Worm (Caenorhabditis elegans) whole organism, L1 larva: ENCODE results near the gene nep-12.

Experiments
- C04F5.9 ChIP-seq: sonication (generic microtip); optimal IDR thresholded peaks from 2 replicates; lab custom pipeline; 2016; ENCODE audit warnings: missing genetic modification characterization, missing compliant biosample characterization
- C16A3.4 ChIP-seq: fragments of 150-350 bp; optimal IDR thresholded peaks from 2 replicates; lab custom pipeline; 2014; ENCODE audit warnings: missing biosample characterization, missing genetic modification characterization
- C34B4.2 ChIP-seq: sonication (generic microtip); optimal IDR thresholded peaks from 2 replicates; lab custom pipeline; 2017; ENCODE audit warnings: mild to moderate bottlenecking, missing genetic modification characterization, missing compliant biosample characterization
- F16B12.6 ChIP-seq: fragments of 150-350 bp; optimal IDR thresholded peaks from 2 replicates; lab custom pipeline; 2014; ENCODE audit warnings: missing biosample characterization, missing genetic modification characterization
- Y116A8C.19 ChIP-seq: sonication (generic microtip); optimal IDR thresholded peaks from 2 replicates; lab custom pipeline; 2016; ENCODE audit warnings: missing compliant biosample characterization, missing genetic modification characterization, borderline replicate concordance
- aha-1 ChIP-seq: fragments of 150-350 bp; optimal IDR thresholded peaks from 2 replicates; lab custom pipeline; 2014; ENCODE audit warnings: missing biosample characterization, missing genetic modification characterization
- alr-1 ChIP-seq: fragments of 200-800 bp; sonication (Bioruptor generic); optimal IDR thresholded peaks from 2 replicates; lab custom pipeline; 2018; ENCODE audit warnings: borderline replicate concordance, mild to moderate bottlenecking, missing genetic modification characterization, missing compliant biosample characterization
- aly-2 ChIP-seq: fragments of 150-350 bp; optimal IDR thresholded peaks from 2 replicates; lab custom pipeline; 2014; ENCODE audit warnings: missing biosample characterization, missing genetic modification characterization
- ceh-63 ChIP-seq: fragments of 200-800 bp; sonication (Bioruptor generic); optimal IDR thresholded peaks from 2 replicates; lab custom pipeline; 2018; ENCODE audit warnings: mild to moderate bottlenecking, missing genetic modification characterization, missing compliant biosample characterization
- ceh-8 ChIP-seq: fragments of 200-800 bp; sonication (Bioruptor generic); optimal IDR thresholded peaks from 2 replicates; lab custom pipeline; 2018; ENCODE audit warnings: mild to moderate bottlenecking, missing genetic modification characterization, moderate library complexity, missing compliant biosample characterization
- ceh-82 ChIP-seq, 3 experiments: fragments of 150-350 bp in 1 of 3; sonication (generic microtip) in 2 of 3; optimal IDR thresholded peaks; 2 replicates each; lab custom pipeline; 2014 to 2017; ENCODE audit warnings: missing biosample characterization in 3 of 3, missing genetic modification characterization in 3 of 3
- ceh-88 ChIP-seq: fragments of 200-800 bp; sonication (Bioruptor generic); IDR thresholded peaks from 2 replicates; pipeline ENCODE4 v1.3.6; 2022; ENCODE audit warnings: missing genetic modification characterization, missing compliant biosample characterization
- ceh-90 ChIP-seq: sonication (generic microtip); optimal IDR thresholded peaks from 2 replicates; lab custom pipeline; 2016; ENCODE audit warnings: missing genetic modification characterization, missing compliant biosample characterization
- ces-1 ChIP-seq: fragments of 150-350 bp; optimal IDR thresholded peaks from 2 replicates; lab custom pipeline; 2014; ENCODE audit warnings: missing biosample characterization, missing genetic modification reagents, missing genetic modification characterization
- dpl-1 ChIP-seq, 3 experiments: fragments of 150-350 bp in 2 of 3; sonication (generic microtip) in 1 of 3; optimal IDR thresholded peaks; 2 replicates each; lab custom pipeline; 2014 to 2017; ENCODE audit warnings: missing biosample characterization in 3 of 3, missing genetic modification characterization in 3 of 3, missing genetic modification reagents in 3 of 3
- efl-1 ChIP-seq, 4 experiments: fragments of 150-350 bp; optimal IDR thresholded peaks in 3 of 4; peaks in 1 of 4; 1 replicate in 1 of 4; 2 replicates in 3 of 4; lab custom pipeline; 2014; ENCODE audit warnings: missing biosample characterization in 2 of 4, missing genetic modification characterization in 2 of 4, missing genetic modification reagents in 2 of 4
- efl-3 ChIP-seq: fragments of 200-800 bp; sonication (Bioruptor generic); optimal IDR thresholded peaks from 2 replicates; lab custom pipeline; 2018; ENCODE audit warnings: mild to moderate bottlenecking, missing genetic modification characterization, missing compliant biosample characterization
- elt-2 ChIP-seq: sonication (generic microtip); optimal IDR thresholded peaks from 2 replicates; lab custom pipeline; 2016; ENCODE audit warnings: missing genetic modification characterization, mild to moderate bottlenecking, inconsistent platforms, missing compliant biosample characterization, missing genetic modification reagents
- elt-3 ChIP-seq, 6 experiments: fragments of 150-350 bp in 1 of 6; sonication (generic microtip); optimal IDR thresholded peaks; 2 replicates each; lab custom pipeline; 2017 to 2018; ENCODE audit warnings: missing biosample characterization in 6 of 6, missing genetic modification characterization in 6 of 6, inconsistent platforms in 1 of 6
- fkh-10 ChIP-seq: sonication (generic microtip); optimal IDR thresholded peaks from 2 replicates; lab custom pipeline; 2017; ENCODE audit warnings: missing biosample characterization, missing genetic modification reagents, missing genetic modification characterization
- fkh-8 ChIP-seq: sonication (generic microtip); optimal IDR thresholded peaks from 2 replicates; lab custom pipeline; 2016; ENCODE audit warnings: mild to moderate bottlenecking, missing genetic modification characterization, missing compliant biosample characterization
- fos-1 ChIP-seq: fragments of 150-350 bp; optimal IDR thresholded peaks from 2 replicates; lab custom pipeline; 2014; ENCODE audit warnings: missing biosample characterization, missing genetic modification characterization
- grh-1 ChIP-seq: fragments of 200-800 bp; sonication (Bioruptor generic); IDR thresholded peaks from 2 replicates; pipeline ENCODE4 v1.3.6; 2022; ENCODE audit warnings: missing genetic modification reagents, missing genetic modification characterization, missing compliant biosample characterization
- hlh-17 ChIP-seq: fragments of 200-800 bp; sonication (Bioruptor generic); optimal IDR thresholded peaks from 2 replicates; lab custom pipeline; 2018; ENCODE audit warnings: missing genetic modification characterization, mild to moderate bottlenecking, missing compliant biosample characterization, moderate library complexity, borderline replicate concordance
- hlh-4 ChIP-seq: sonication (generic microtip); optimal IDR thresholded peaks from 2 replicates; lab custom pipeline; 2016; ENCODE audit warnings: mild to moderate bottlenecking, missing genetic modification characterization, missing compliant biosample characterization
- hpl-2 ChIP-seq: fragments of 150-350 bp; optimal IDR thresholded peaks from 2 replicates; lab custom pipeline; 2014; ENCODE audit warnings: missing biosample characterization, missing genetic modification reagents, missing genetic modification characterization
- irx-1 ChIP-seq: sonication (generic microtip); optimal IDR thresholded peaks from 2 replicates; lab custom pipeline; 2016; ENCODE audit warnings: missing genetic modification characterization, missing compliant biosample characterization
- jun-1 ChIP-seq: fragments of 150-350 bp; optimal IDR thresholded peaks from 2 replicates; lab custom pipeline; 2014; ENCODE audit warnings: missing biosample characterization, missing genetic modification reagents, missing genetic modification characterization
- lin-13 ChIP-seq: fragments of 150-350 bp; optimal IDR thresholded peaks from 2 replicates; lab custom pipeline; 2014; ENCODE audit warnings: missing biosample characterization, missing genetic modification reagents, missing genetic modification characterization
- lin-14 ChIP-seq: fragments of 200-800 bp; sonication (Bioruptor generic); optimal IDR thresholded peaks from 2 replicates; lab custom pipeline; 2018; ENCODE audit warnings: mild to moderate bottlenecking, missing genetic modification characterization, moderate library complexity, missing compliant biosample characterization
- lin-15B ChIP-seq: fragments of 150-350 bp; sonication (generic microtip); optimal IDR thresholded peaks from 3 replicates; lab custom pipeline; 2014; ENCODE audit warnings: missing biosample characterization, missing genetic modification characterization
- lin-39 ChIP-seq: fragments of 150-350 bp; optimal IDR thresholded peaks from 2 replicates; lab custom pipeline; 2014; ENCODE audit warnings: missing biosample characterization, missing genetic modification reagents, missing genetic modification characterization
- lir-3 ChIP-seq: sonication (generic microtip); optimal IDR thresholded peaks from 2 replicates; lab custom pipeline; 2016; ENCODE audit warnings: mild to moderate bottlenecking, missing genetic modification characterization, moderate library complexity, missing compliant biosample characterization; ENCODE audit not compliant: poor library complexity
- mdl-1 ChIP-seq, 2 experiments: fragments of 150-350 bp; optimal IDR thresholded peaks; 2 replicates each; lab custom pipeline; 2014 to 2017; ENCODE audit warnings: missing biosample characterization in 2 of 2, missing genetic modification characterization in 2 of 2, inconsistent platforms in 1 of 2
- nhr-47 ChIP-seq: sonication (generic microtip); optimal IDR thresholded peaks from 2 replicates; lab custom pipeline; 2016; ENCODE audit warnings: mild to moderate bottlenecking, missing genetic modification characterization, moderate library complexity, missing compliant biosample characterization
- nhr-90 ChIP-seq: sonication (generic microtip); optimal IDR thresholded peaks from 2 replicates; lab custom pipeline; 2016; ENCODE audit warnings: mild to moderate bottlenecking, missing genetic modification characterization, missing compliant biosample characterization; ENCODE audit not compliant: poor library complexity
- pag-3 ChIP-seq: sonication (generic microtip); optimal IDR thresholded peaks from 2 replicates; lab custom pipeline; 2017; ENCODE audit warnings: missing genetic modification characterization, mild to moderate bottlenecking, missing compliant biosample characterization, antibody characterized with exemption, borderline replicate concordance; ENCODE audit not compliant: insufficient read depth
- pax-3 ChIP-seq: fragments of 200-800 bp; sonication (Bioruptor generic); optimal IDR thresholded peaks from 2 replicates; lab custom pipeline; 2018; ENCODE audit warnings: mild to moderate bottlenecking, missing genetic modification characterization, moderate library complexity, missing compliant biosample characterization
- pqm-1 ChIP-seq: sonication (generic microtip); optimal IDR thresholded peaks from 3 replicates; lab custom pipeline; 2017; ENCODE audit warnings: missing biosample characterization, missing genetic modification characterization
- skn-1 ChIP-seq: fragments of 150-350 bp; optimal IDR thresholded peaks from 2 replicates; lab custom pipeline; 2014; ENCODE audit warnings: missing biosample characterization, missing genetic modification characterization
- snpc-4 ChIP-seq: fragments of 150-350 bp; optimal IDR thresholded peaks from 2 replicates; lab custom pipeline; 2014; ENCODE audit warnings: missing biosample characterization, missing genetic modification characterization
- swsn-7 ChIP-seq: sonication (generic microtip); optimal IDR thresholded peaks from 2 replicates; lab custom pipeline; 2016; ENCODE audit warnings: missing genetic modification characterization, missing compliant biosample characterization
- unc-30 ChIP-seq: sonication (generic microtip); optimal IDR thresholded peaks from 2 replicates; lab custom pipeline; 2017; ENCODE audit warnings: missing biosample characterization, missing genetic modification characterization
- unc-62 ChIP-seq: fragments of 150-350 bp; optimal IDR thresholded peaks from 2 replicates; lab custom pipeline; 2014; ENCODE audit warnings: missing biosample characterization, missing genetic modification reagents, missing genetic modification characterization
- vab-15 ChIP-seq: sonication (generic microtip); optimal IDR thresholded peaks from 2 replicates; lab custom pipeline; 2017; ENCODE audit warnings: missing genotype, mild to moderate bottlenecking, missing genetic modification characterization, missing compliant biosample characterization
- zag-1 ChIP-seq: fragments of 150-350 bp; optimal IDR thresholded peaks from 2 replicates; lab custom pipeline; 2014; ENCODE audit warnings: missing biosample characterization, missing genetic modification characterization
- zip-4 ChIP-seq: fragments of 200-800 bp; sonication (Bioruptor generic); optimal IDR thresholded peaks from 2 replicates; lab custom pipeline; 2018; ENCODE audit warnings: mild to moderate bottlenecking, missing genetic modification characterization, moderate library complexity, missing compliant biosample characterization
- ztf-4 ChIP-seq: fragments of 150-350 bp; optimal IDR thresholded peaks from 2 replicates; lab custom pipeline; 2014; ENCODE audit warnings: missing biosample characterization, missing genetic modification characterization

Gene nep-12

DNA sequence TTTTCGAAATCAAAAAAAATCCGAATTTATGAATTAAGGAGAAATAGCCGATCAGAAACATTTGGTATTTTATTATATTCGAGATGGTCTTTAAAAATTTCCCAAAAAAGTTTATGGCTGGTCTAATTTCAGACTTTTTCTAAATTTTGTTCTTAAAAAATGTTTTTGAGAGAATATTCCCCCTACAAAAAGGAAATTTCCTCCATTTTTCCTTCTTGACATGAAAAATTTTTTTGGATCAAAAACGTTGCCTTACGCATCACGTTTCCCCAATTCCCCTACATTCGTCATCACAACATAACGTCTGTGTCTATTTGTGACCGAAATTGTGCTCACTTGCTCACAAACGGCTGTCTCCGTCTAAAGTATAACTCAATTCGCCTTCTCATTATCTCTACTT, 9.0 kb upstream of the nep-12 start:
- TF ChIP-seq aha-1 (tag; lab: Kevin White, UChicago), result no peak
- TF ChIP-seq grh-1 (GFP tag; lab: Robert Waterston, UW), result no peak
- TF ChIP-seq mdl-1 (tag; optimal IDR thresholded peaks at IDR 0.05; lab: Kevin White, UChicago), result no peak
- TF ChIP-seq C04F5.9 (tag; lab: Kevin White, UChicago), result no peak
- no peak for TF ChIP-seq elt-2 (tag; lab: Kevin White, UChicago)
- TF ChIP-seq pag-3, result no peak
- TF ChIP-seq Y116A8C.19 (tag; lab: Kevin White, UChicago), result no peak
- no peak for TF ChIP-seq C34B4.2 (tag; lab: Kevin White, UChicago)
- no peak for TF ChIP-seq skn-1 (tag; lab: Kevin White, UChicago)

DNA sequence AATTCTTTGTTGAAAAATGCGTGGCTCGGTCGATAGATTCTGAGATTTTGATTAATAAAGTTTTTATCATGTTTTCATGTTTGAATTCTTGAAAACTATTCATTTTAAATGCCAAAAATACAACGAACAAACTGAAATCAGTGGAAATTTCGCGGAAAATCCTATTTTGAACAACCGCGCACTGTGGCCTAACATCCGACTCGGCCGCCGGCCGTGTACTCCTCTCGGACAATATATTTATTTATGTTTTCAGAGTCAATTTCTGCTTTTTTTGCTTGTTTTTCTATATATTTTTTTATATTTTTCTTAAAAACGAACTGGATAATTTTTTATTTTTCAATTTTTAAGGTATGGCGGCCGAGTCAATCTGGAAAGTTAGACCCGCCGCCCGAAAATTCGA, 6.9 kb upstream of the nep-12 start, which contains the start of gene F26G1.1:
Gene F26G1.1, plus strand, starts transcription at position 347 of the 400 bp plus-strand sequence.
- TF ChIP-seq swsn-7, result peak; percentile 78
- no peak for TF ChIP-seq alr-1 (tag; lab: Kevin White, UChicago)
- TF ChIP-seq efl-1 (optimal IDR thresholded peaks at IDR 0.05; lab: Kevin White, UChicago), result peak; percentile 59 to 92
- peak; percentile 93 to 99 for TF ChIP-seq efl-1 (GFP tag; optimal IDR thresholded peaks at IDR 0.05 in 1 of 2; lab: Kevin White, UChicago)
- peak; percentile 42 for TF ChIP-seq ceh-8 (GFP tag; lab: Kevin White, UChicago)
- peak; percentile 2 for TF ChIP-seq lin-13
- TF ChIP-seq elt-3 (tag; optimal IDR thresholded peaks at IDR 0.05; lab: Kevin White, UChicago), result no peak
- peak; percentile 47 for TF ChIP-seq lin-39 (tag; lab: Kevin White, UChicago)
- TF ChIP-seq unc-62 (GFP tag; lab: Kevin White, UChicago), result no peak
- TF ChIP-seq jun-1 (tag; lab: Kevin White, UChicago), result no peak
- no peak for TF ChIP-seq aha-1 (tag; lab: Kevin White, UChicago)
- peak; percentile 18 for TF ChIP-seq fos-1 (tag; lab: Kevin White, UChicago)
- TF ChIP-seq lir-3 (tag; lab: Kevin White, UChicago), result peak; percentile 95
- TF ChIP-seq ceh-82 (tag; optimal IDR thresholded peaks at IDR 0.05; lab: Kevin White, UChicago), result peak; percentile 29 to 53 (median 49)
- no peak for TF ChIP-seq ceh-63 (GFP tag; lab: Kevin White, UChicago)
- TF ChIP-seq ztf-4 (tag; lab: Kevin White, UChicago), result no peak
- peak; percentile 64 for TF ChIP-seq fkh-8 (tag; lab: Kevin White, UChicago)
- no peak for TF ChIP-seq aly-2 (tag; lab: Kevin White, UChicago)
- TF ChIP-seq hlh-17, result no peak
- TF ChIP-seq grh-1 (GFP tag; lab: Robert Waterston, UW), result peak; percentile 79
- peak; percentile 50 for TF ChIP-seq F16B12.6
- peak; percentile 79 for TF ChIP-seq hlh-4 (tag; lab: Kevin White, UChicago)
- TF ChIP-seq efl-3, result peak; percentile 27
- peak; percentile 89 for TF ChIP-seq nhr-47 (tag; lab: Kevin White, UChicago)
- peak; percentile 12 for TF ChIP-seq C16A3.4
- no peak for TF ChIP-seq zag-1 (tag; lab: Kevin White, UChicago)
- TF ChIP-seq lin-15B (tag; lab: Kevin White, UChicago), result no peak
- TF ChIP-seq zip-4 (GFP tag; lab: Kevin White, UChicago), result peak; percentile 56
- TF ChIP-seq hpl-2 (GFP tag; lab: Kevin White, UChicago), result no peak
- peak; percentile 30 for TF ChIP-seq snpc-4 (tag; lab: Kevin White, UChicago)
- peak; percentile 90 for TF ChIP-seq pax-3
- TF ChIP-seq unc-30 (tag; lab: Kevin White, UChicago), result no peak
- TF ChIP-seq vab-15, result no peak
- no peak for TF ChIP-seq pag-3
- TF ChIP-seq dpl-1 (GFP tag; optimal IDR thresholded peaks at IDR 0.05; lab: Kevin White, UChicago), result peak; percentile 84 to 93 (median 92)
- TF ChIP-seq nhr-90 (tag; lab: Kevin White, UChicago), result peak; percentile 93
- no peak for TF ChIP-seq ces-1 (GFP tag; lab: Kevin White, UChicago)
- TF ChIP-seq skn-1 (tag; lab: Kevin White, UChicago), result peak; percentile 71
- peak; percentile 98 for TF ChIP-seq ceh-90 (tag; lab: Kevin White, UChicago)
- peak; percentile 92 for TF ChIP-seq elt-2 (tag; lab: Kevin White, UChicago)
- no peak for TF ChIP-seq pqm-1
- TF ChIP-seq irx-1 (tag; lab: Kevin White, UChicago), result peak; percentile 96
- no peak for TF ChIP-seq fkh-10 (GFP tag; lab: Kevin White, UChicago)
- TF ChIP-seq lin-14 (GFP tag; lab: Kevin White, UChicago), result peak; percentile 65
- TF ChIP-seq ceh-88 (GFP tag; lab: Robert Waterston, UW), result peak; percentile 35; the same call in 1 of the 2 replicates
